Worm (Caenorhabditis elegans) whole organism, L4 larva: ENCODE results near the gene mct-3.
A peak's percentile ranks its signal among the peaks of the same experiment; 100 is the strongest.

Experiments
- F44E2.7 ChIP-seq: fragments of 200-800 bp; sonication (Bioruptor generic); IDR thresholded peaks from 2 replicates; pipeline ENCODE4 v2.1.2; 2022; ENCODE audit warnings: missing genetic modification characterization, missing compliant biosample characterization
- F49E8.2 ChIP-seq: sonication (generic microtip); optimal IDR thresholded peaks from 2 replicates; lab custom pipeline; 2016; ENCODE audit warnings: missing compliant biosample characterization, mild to moderate bottlenecking, missing genetic modification characterization, borderline replicate concordance
- T20F7.1 ChIP-seq: fragments of 200-800 bp; sonication (Bioruptor generic); optimal IDR thresholded peaks from 2 replicates; lab custom pipeline; 2018; ENCODE audit warnings: mild to moderate bottlenecking, missing genetic modification characterization, missing compliant biosample characterization
- T26A8.4 ChIP-seq: fragments of 200-800 bp; sonication (Bioruptor generic); IDR thresholded peaks from 2 replicates; pipeline ENCODE4 v1.3.6; 2022; ENCODE audit warnings: missing genetic modification characterization, missing compliant biosample characterization
- Y105C5A.15 ChIP-seq: fragments of 200-800 bp; sonication (Bioruptor generic); IDR thresholded peaks from 2 replicates; pipeline ENCODE4 v1.3.6; 2022; ENCODE audit warnings: missing genetic modification characterization, missing compliant biosample characterization
- Y48G9A.11 ChIP-seq: fragments of 200-800 bp; sonication (Bioruptor generic); IDR thresholded peaks from 2 replicates; pipeline ENCODE4 v1.3.6; 2022; ENCODE audit warnings: missing genetic modification reagents, missing genetic modification characterization, missing compliant biosample characterization
- Y5F2A.4 ChIP-seq: fragments of 200-800 bp; sonication (Bioruptor generic); optimal IDR thresholded peaks from 2 replicates; lab custom pipeline; 2018; ENCODE audit warnings: mild to moderate bottlenecking, missing genetic modification characterization, missing compliant biosample characterization
- Y75B8A.6 ChIP-seq: fragments of 200-800 bp; sonication (Bioruptor generic); IDR thresholded peaks from 2 replicates; pipeline ENCODE4 v1.3.6; 2022; ENCODE audit warnings: missing genetic modification reagents, missing genetic modification characterization, missing compliant biosample characterization
- ama-1 ChIP-seq: fragments of 150-350 bp; optimal IDR thresholded peaks from 2 replicates; lab custom pipeline; 2014; ENCODE audit warnings: inconsistent platforms, mixed read lengths
- ceh-20 ChIP-seq: fragments of 200-800 bp; sonication (Bioruptor generic); IDR thresholded peaks from 2 replicates; pipeline ENCODE4 v1.3.6; 2022; ENCODE audit warnings: missing genetic modification reagents, missing genetic modification characterization, missing compliant biosample characterization
- ces-1 ChIP-seq: fragments of 150-350 bp; sonication (generic microtip); optimal IDR thresholded peaks from 4 replicates; lab custom pipeline; 2014; ENCODE audit warnings: missing biosample characterization, missing genetic modification reagents, missing genetic modification characterization
- daf-12 ChIP-seq: fragments of 150-350 bp; optimal IDR thresholded peaks from 2 replicates; lab custom pipeline; 2014; ENCODE audit warnings: missing biosample characterization, missing genetic modification reagents, missing genetic modification characterization
- daf-16 ChIP-seq, 3 experiments: sonication (generic microtip); optimal IDR thresholded peaks; 2 replicates each; lab custom pipeline; 2016 to 2017; ENCODE audit warnings: missing genetic modification characterization in 3 of 3, missing genetic modification reagents in 3 of 3, mild to moderate bottlenecking in 2 of 3, missing compliant biosample characterization in 2 of 3, missing biosample characterization in 1 of 3, moderate library complexity in 1 of 3
- dpl-1 ChIP-seq: fragments of 150-350 bp; optimal IDR thresholded peaks from 2 replicates; lab custom pipeline; 2014; ENCODE audit warnings: missing biosample characterization, missing genetic modification reagents, missing genetic modification characterization
- duxl-1 ChIP-seq: sonication (generic microtip); optimal IDR thresholded peaks from 2 replicates; lab custom pipeline; 2016; ENCODE audit warnings: mild to moderate bottlenecking, missing genetic modification characterization, moderate library complexity, missing compliant biosample characterization; ENCODE audit not compliant: poor library complexity
- egl-43 ChIP-seq: fragments of 200-800 bp; sonication (Bioruptor generic); IDR thresholded peaks from 2 replicates; pipeline ENCODE4 v1.3.6; 2022; ENCODE audit warnings: missing genetic modification reagents, missing genetic modification characterization, missing compliant biosample characterization
- hlh-11 ChIP-seq: fragments of 200-800 bp; sonication (Bioruptor generic); optimal IDR thresholded peaks from 2 replicates; lab custom pipeline; 2018; ENCODE audit warnings: mild to moderate bottlenecking, missing genetic modification characterization, missing compliant biosample characterization
- lin-1 ChIP-seq: fragments of 200-800 bp; sonication (Bioruptor generic); IDR thresholded peaks from 2 replicates; pipeline ENCODE4 v1.3.6; 2022; ENCODE audit warnings: missing genetic modification reagents, missing genetic modification characterization, missing compliant biosample characterization
- lin-13 ChIP-seq: fragments of 150-350 bp; optimal IDR thresholded peaks from 2 replicates; lab custom pipeline; 2014; ENCODE audit warnings: missing biosample characterization, missing genetic modification reagents, missing genetic modification characterization
- lin-15B ChIP-seq: fragments of 150-350 bp; sonication (generic microtip); optimal IDR thresholded peaks from 3 replicates; lab custom pipeline; 2014; ENCODE audit warnings: missing biosample characterization, missing genetic modification characterization
- madf-5 ChIP-seq, 2 experiments: fragments of 200-800 bp; sonication (Bioruptor generic); IDR thresholded peaks; 2 replicates each; pipeline ENCODE4 v1.3.6; 2022; ENCODE audit warnings: missing compliant biosample characterization in 2 of 2, missing genetic modification characterization in 2 of 2
- madf-9 ChIP-seq: fragments of 200-800 bp; sonication (Bioruptor generic); conservative IDR thresholded peaks from 2 replicates; pipeline ENCODE4 v1.3.6; 2022; ENCODE audit warnings: missing genetic modification reagents, missing genetic modification characterization, missing compliant biosample characterization
- mxl-2 ChIP-seq: fragments of 200-800 bp; sonication (Bioruptor generic); conservative IDR thresholded peaks from 2 replicates; pipeline ENCODE4 v1.3.6; 2022; ENCODE audit warnings: missing genetic modification reagents, missing genetic modification characterization, missing compliant biosample characterization
- nhr-11 ChIP-seq: fragments of 150-350 bp; optimal IDR thresholded peaks from 2 replicates; lab custom pipeline; 2014; ENCODE audit warnings: missing biosample characterization, missing genetic modification characterization
- nhr-111 ChIP-seq: fragments of 200-800 bp; sonication (Bioruptor generic); optimal IDR thresholded peaks from 2 replicates; lab custom pipeline; 2018; ENCODE audit warnings: mild to moderate bottlenecking, missing genetic modification characterization, missing compliant biosample characterization
- nhr-237 ChIP-seq: sonication (generic microtip); optimal IDR thresholded peaks from 2 replicates; lab custom pipeline; 2017; ENCODE audit warnings: missing biosample characterization, missing genetic modification characterization
- nhr-28 ChIP-seq: fragments of 150-350 bp; optimal IDR thresholded peaks from 2 replicates; lab custom pipeline; 2014; ENCODE audit warnings: missing biosample characterization, missing genetic modification characterization
- nhr-48 ChIP-seq: sonication (generic microtip); optimal IDR thresholded peaks from 2 replicates; lab custom pipeline; 2016; ENCODE audit warnings: mild to moderate bottlenecking, missing genetic modification characterization, missing compliant biosample characterization
- pha-4 ChIP-seq, 2 experiments: fragments of 150-350 bp in 1 of 2; fragments of 200-800 bp in 1 of 2; sonication (Bioruptor generic) in 1 of 2; IDR thresholded peaks in 1 of 2; optimal IDR thresholded peaks in 1 of 2; 2 replicates each; pipeline versions ENCODE4 v1.3.6 to Lab custom; 2014 to 2022; ENCODE audit warnings: missing genetic modification characterization in 2 of 2, missing genetic modification reagents in 2 of 2, missing biosample characterization in 1 of 2, missing compliant biosample characterization in 1 of 2
- pqm-1 ChIP-seq: sonication (generic microtip); optimal IDR thresholded peaks from 2 replicates; lab custom pipeline; 2017; ENCODE audit warnings: missing biosample characterization, missing genetic modification characterization
- saeg-2 ChIP-seq: fragments of 200-800 bp; sonication (Bioruptor generic); IDR thresholded peaks from 2 replicates; pipeline ENCODE4 v1.3.6; 2022; ENCODE audit warnings: missing genetic modification reagents, missing genetic modification characterization, missing compliant biosample characterization
- unc-62 ChIP-seq, 3 experiments: fragments of 150-350 bp in 1 of 3; sonication (generic microtip); optimal IDR thresholded peaks in 2 of 3; peaks in 1 of 3; 1 replicate in 1 of 3; 2 replicates in 2 of 3; lab custom pipeline; 2014 to 2017; ENCODE audit warnings: missing biosample characterization in 3 of 3, missing genetic modification characterization in 3 of 3, missing genetic modification reagents in 3 of 3, missing genotype in 1 of 3

The mct-3 gene

ce11 chrX:13873324-13873933 is 20.7 kb downstream of the mct-3 start (continued):
- TF ChIP-seq lin-1 (GFP tag; lab: Robert Waterston, UW) (no peak), hlh-11 (tag; lab: Kevin White, UChicago) (peak; percentile 42), madf-9 (GFP tag; lab: Robert Waterston, UW) (no peak), ama-1 (lab: Kevin White, UChicago) (no peak), lin-13 (no peak), F44E2.7 (GFP tag; lab: Robert Waterston, UW) (no peak), saeg-2 (no peak), daf-16 (GFP tag; optimal IDR thresholded peaks at IDR 0.05; lab: Kevin White, UChicago) (peak in 1 of 2 experiments; percentile 85), daf-16 (tag; optimal IDR thresholded peaks at IDR 0.05; lab: Kevin White, UChicago) (no peak), Y105C5A.15 (GFP tag; lab: Robert Waterston, UW) (no peak), nhr-111 (GFP tag; lab: Kevin White, UChicago) (no peak), lin-15B (tag; lab: Kevin White, UChicago) (no peak), nhr-28 (peak; percentile 6), Y48G9A.11 (GFP tag; lab: Robert Waterston, UW) (no peak), nhr-48 (tag; lab: Kevin White, UChicago) (no peak), nhr-11 (tag; lab: Kevin White, UChicago) (peak; percentile 46), Y5F2A.4 (GFP tag; lab: Kevin White, UChicago) (no peak), ceh-20 (GFP tag; lab: Robert Waterston, UW) (0 out of 2 replicates have a peak, but pooled peaks have one; percentile 29), pha-4 (GFP tag; IDR thresholded peaks at IDR 0.05; lab: Robert Waterston, UW) (no peak), pha-4 (tag; optimal IDR thresholded peaks at IDR 0.05; lab: Kevin White, UChicago) (no peak), unc-62 (GFP tag; optimal IDR thresholded peaks at IDR 0.05 in 1 of 2; lab: Kevin White, UChicago) (peak in 1 of 2 experiments; percentile 64), unc-62 (tag; optimal IDR thresholded peaks at IDR 0.05; lab: Kevin White, UChicago) (no peak), nhr-237 (tag; lab: Kevin White, UChicago) (no peak), dpl-1 (GFP tag; lab: Kevin White, UChicago) (no peak), duxl-1 (tag; lab: Kevin White, UChicago) (no peak), Y75B8A.6 (GFP tag; lab: Robert Waterston, UW) (no peak)

DNA sequence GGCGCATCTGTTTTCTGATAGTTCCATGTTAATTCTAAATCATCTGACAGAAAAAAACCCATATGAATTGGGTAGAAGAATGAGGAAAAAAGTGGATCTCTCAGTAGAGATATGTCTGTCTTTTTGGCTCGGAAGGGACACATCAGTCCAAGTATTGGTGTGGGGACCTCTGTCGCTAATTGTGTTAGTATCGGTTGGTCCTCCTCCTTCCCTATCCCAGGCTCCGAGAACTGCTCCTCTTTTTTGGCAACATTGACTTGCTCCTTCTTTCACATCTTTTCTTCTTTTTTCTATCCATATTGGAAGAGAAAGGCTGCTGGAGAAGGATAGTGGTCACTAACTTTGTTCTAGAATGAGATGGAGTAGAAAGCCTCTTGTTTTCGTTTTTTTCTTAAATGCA is 23.2 kb downstream of the mct-3 start:
- no peak for TF ChIP-seq daf-12 (tag; lab: Kevin White, UChicago)
- no peak for TF ChIP-seq F49E8.2 (tag; lab: Kevin White, UChicago)
- TF ChIP-seq mxl-2, result no peak
- TF ChIP-seq T20F7.1 (GFP tag; lab: Kevin White, UChicago), result no peak
- TF ChIP-seq T26A8.4 (GFP tag; lab: Robert Waterston, UW), result no peak
- TF ChIP-seq unc-62 (GFP tag; optimal IDR thresholded peaks at IDR 0.05 in 1 of 2; lab: Kevin White, UChicago), result peak in 1 of 2 experiments; percentile 47
- TF ChIP-seq unc-62 (tag; optimal IDR thresholded peaks at IDR 0.05; lab: Kevin White, UChicago), result no peak
- TF ChIP-seq ces-1 (GFP tag; lab: Kevin White, UChicago), result peak; percentile 43
- TF ChIP-seq, all 104 proteins: peak for 2

- TF ChIP-seq pqm-1 (tag; lab: Kevin White, UChicago), result peak; percentile 15
- TF ChIP-seq madf-5 (GFP tag; IDR thresholded peaks at IDR 0.05; lab: Robert Waterston, UW), result no peak
- no peak for TF ChIP-seq daf-16 (GFP tag; optimal IDR thresholded peaks at IDR 0.05; lab: Kevin White, UChicago)
- TF ChIP-seq daf-16 (tag; optimal IDR thresholded peaks at IDR 0.05; lab: Kevin White, UChicago), result peak; percentile 75
- no peak for TF ChIP-seq egl-43 (GFP tag; lab: Robert Waterston, UW)
- TF ChIP-seq unc-62 (GFP tag; optimal IDR thresholded peaks at IDR 0.05 in 1 of 2; lab: Kevin White, UChicago), result peak in 1 of 2 experiments; percentile 59
- no peak for TF ChIP-seq unc-62 (tag; optimal IDR thresholded peaks at IDR 0.05; lab: Kevin White, UChicago)
- TF ChIP-seq nhr-111 (GFP tag; lab: Kevin White, UChicago), result no peak
Measured at ce11 chrX:13876860-13877259, 24.2 kb downstream of the mct-3 start.
